Worm (Caenorhabditis elegans) whole organism, young adult: ENCODE results near the gene lro-1.

Source experiments
- B0019.2 ChIP-seq: fragments of 200-800 bp; sonication (Bioruptor generic); conservative IDR thresholded peaks from 2 replicates; pipeline ENCODE4 v1.3.6; 2022; ENCODE audit warnings: missing genetic modification reagents, missing genetic modification characterization, missing compliant biosample characterization
- B0261.1 ChIP-seq: sonication (generic microtip); optimal IDR thresholded peaks from 2 replicates; lab custom pipeline; 2016; ENCODE audit warnings: mild to moderate bottlenecking, missing genetic modification characterization, moderate library complexity, missing compliant biosample characterization
- B0336.3 ChIP-seq: fragments of 200-800 bp; sonication (Bioruptor generic); IDR thresholded peaks from 2 replicates; pipeline ENCODE4 v1.3.6; 2022; ENCODE audit warnings: missing genetic modification characterization, missing compliant biosample characterization
- F22D6.2 ChIP-seq: sonication (generic microtip); optimal IDR thresholded peaks from 2 replicates; lab custom pipeline; 2016; ENCODE audit warnings: mild to moderate bottlenecking, missing genetic modification characterization, missing compliant biosample characterization
- F39B2.1 ChIP-seq: fragments of 200-800 bp; sonication (Bioruptor generic); IDR thresholded peaks from 2 replicates; pipeline ENCODE4 v1.3.6; 2022; ENCODE audit warnings: missing genetic modification reagents, missing genetic modification characterization, missing compliant biosample characterization
- Y67H2A.10 ChIP-seq: fragments of 200-800 bp; sonication (Bioruptor generic); conservative IDR thresholded peaks from 2 replicates; pipeline ENCODE4 v1.3.6; 2022; ENCODE audit warnings: missing genetic modification reagents, missing genetic modification characterization, missing compliant biosample characterization
- Y95B8A.8 ChIP-seq: fragments of 200-800 bp; sonication (Bioruptor generic); IDR thresholded peaks from 2 replicates; pipeline ENCODE4 v1.3.6; 2022; ENCODE audit warnings: missing genetic modification reagents, missing genetic modification characterization, missing compliant biosample characterization
- ZK185.1 ChIP-seq: sonication (generic microtip); optimal IDR thresholded peaks from 2 replicates; lab custom pipeline; 2016; ENCODE audit warnings: mild to moderate bottlenecking, missing genetic modification characterization, missing compliant biosample characterization; ENCODE audit not compliant: poor library complexity, severe bottlenecking
- aptf-3 ChIP-seq: fragments of 200-800 bp; sonication (Bioruptor generic); IDR thresholded peaks from 2 replicates; pipeline ENCODE4 v1.3.6; 2022; ENCODE audit warnings: missing genetic modification characterization, missing compliant biosample characterization
- attf-5 ChIP-seq: fragments of 200-800 bp; sonication (Bioruptor generic); optimal IDR thresholded peaks from 2 replicates; lab custom pipeline; 2018; ENCODE audit warnings: mild to moderate bottlenecking, missing genetic modification characterization, missing compliant biosample characterization
- bed-1 ChIP-seq: fragments of 200-800 bp; sonication (Bioruptor generic); IDR thresholded peaks from 2 replicates; pipeline ENCODE4 v1.3.6; 2022; ENCODE audit warnings: missing genetic modification reagents, missing genetic modification characterization, missing compliant biosample characterization
- ceh-27 ChIP-seq: fragments of 200-800 bp; sonication (Bioruptor generic); optimal IDR thresholded peaks from 2 replicates; lab custom pipeline; 2018; ENCODE audit warnings: mild to moderate bottlenecking, missing genetic modification characterization, moderate library complexity, missing compliant biosample characterization
- ceh-79 ChIP-seq: sonication (generic microtip); optimal IDR thresholded peaks from 2 replicates; lab custom pipeline; 2017; ENCODE audit warnings: mild to moderate bottlenecking, missing genetic modification characterization, missing compliant biosample characterization
- die-1 ChIP-seq: sonication (generic microtip); optimal IDR thresholded peaks from 2 replicates; lab custom pipeline; 2016; ENCODE audit warnings: missing genotype, mild to moderate bottlenecking, missing genetic modification characterization, missing compliant biosample characterization
- dox-1 ChIP-seq: fragments of 200-800 bp; sonication (Bioruptor generic); IDR thresholded peaks from 2 replicates; pipeline ENCODE4 v1.3.6; 2022; ENCODE audit warnings: missing genetic modification reagents, missing genetic modification characterization, missing compliant biosample characterization
- efl-1 ChIP-seq: fragments of 150-350 bp; optimal IDR thresholded peaks from 2 replicates; lab custom pipeline; 2014; ENCODE audit warnings: missing biosample characterization, missing genetic modification reagents, missing genetic modification characterization
- ekl-4 ChIP-seq: fragments of 200-800 bp; sonication (Bioruptor generic); IDR thresholded peaks from 2 replicates; pipeline ENCODE4 v1.3.6; 2022; ENCODE audit warnings: missing genetic modification reagents, missing genetic modification characterization, missing compliant biosample characterization
- ets-4 ChIP-seq: fragments of 200-800 bp; sonication (Bioruptor generic); optimal IDR thresholded peaks from 2 replicates; lab custom pipeline; 2018; ENCODE audit warnings: mild to moderate bottlenecking, missing genetic modification characterization, missing compliant biosample characterization
- gei-17 ChIP-seq: fragments of 200-800 bp; sonication (Bioruptor generic); optimal IDR thresholded peaks from 2 replicates; lab custom pipeline; 2018; ENCODE audit warnings: mild to moderate bottlenecking, missing genetic modification characterization, missing compliant biosample characterization
- hlh-12 ChIP-seq: sonication (generic microtip); optimal IDR thresholded peaks from 2 replicates; lab custom pipeline; 2016; ENCODE audit warnings: missing genetic modification characterization, missing compliant biosample characterization
- hmg-1.2 ChIP-seq: fragments of 200-800 bp; sonication (Bioruptor generic); IDR thresholded peaks from 2 replicates; pipeline ENCODE4 v1.3.6; 2022; ENCODE audit warnings: missing genetic modification reagents, missing genetic modification characterization, missing compliant biosample characterization
- hmg-20 ChIP-seq: fragments of 200-800 bp; sonication (Bioruptor generic); IDR thresholded peaks from 2 replicates; pipeline ENCODE4 v1.3.6; 2022; ENCODE audit warnings: missing genetic modification reagents, missing genetic modification characterization, missing compliant biosample characterization
- let-526 ChIP-seq: fragments of 200-800 bp; sonication (Bioruptor generic); IDR thresholded peaks from 2 replicates; pipeline ENCODE4 v1.3.6; 2022; ENCODE audit warnings: missing genetic modification reagents, missing genetic modification characterization, missing compliant biosample characterization
- let-607 ChIP-seq, 2 experiments: fragments of 200-800 bp in 1 of 2; sonication (Bioruptor generic) in 1 of 2; sonication (generic microtip) in 1 of 2; optimal IDR thresholded peaks; 2 replicates each; lab custom pipeline; 2016 to 2018; ENCODE audit warnings: mild to moderate bottlenecking in 2 of 2, missing compliant biosample characterization in 2 of 2, missing genetic modification characterization in 2 of 2, moderate library complexity in 2 of 2, missing genotype in 1 of 2
- lin-40 ChIP-seq: sonication (generic microtip); optimal IDR thresholded peaks from 2 replicates; lab custom pipeline; 2016; ENCODE audit warnings: missing genetic modification characterization, mild to moderate bottlenecking, missing compliant biosample characterization, missing genotype, missing genetic modification reagents
- madf-10 ChIP-seq: sonication (generic microtip); optimal IDR thresholded peaks from 2 replicates; lab custom pipeline; 2016; ENCODE audit warnings: mild to moderate bottlenecking, missing genetic modification characterization, missing compliant biosample characterization
- madf-3 ChIP-seq: fragments of 200-800 bp; sonication (Bioruptor generic); IDR thresholded peaks from 2 replicates; pipeline ENCODE4 v1.3.6; 2022; ENCODE audit warnings: missing genetic modification reagents, missing genetic modification characterization, missing compliant biosample characterization
- madf-6 ChIP-seq: fragments of 200-800 bp; sonication (Bioruptor generic); IDR thresholded peaks from 2 replicates; pipeline ENCODE4 v1.3.6; 2022; ENCODE audit warnings: missing genetic modification reagents, missing genetic modification characterization, missing compliant biosample characterization
- mcd-1 ChIP-seq: fragments of 200-800 bp; sonication (Bioruptor generic); IDR thresholded peaks from 2 replicates; pipeline ENCODE4 v1.3.6; 2022; ENCODE audit warnings: missing genetic modification reagents, missing genetic modification characterization, missing compliant biosample characterization
- mel-28 ChIP-seq: sonication (generic microtip); optimal IDR thresholded peaks from 2 replicates; lab custom pipeline; 2016; ENCODE audit warnings: borderline replicate concordance, mild to moderate bottlenecking, missing genetic modification characterization, missing compliant biosample characterization
- nfya-2 ChIP-seq: fragments of 200-800 bp; sonication (Bioruptor generic); IDR thresholded peaks from 2 replicates; pipeline ENCODE4 v1.3.6; 2022; ENCODE audit warnings: missing genetic modification reagents, missing genetic modification characterization, missing compliant biosample characterization
- nhr-179 ChIP-seq: sonication (generic microtip); optimal IDR thresholded peaks from 2 replicates; lab custom pipeline; 2016; ENCODE audit warnings: mild to moderate bottlenecking, missing genetic modification characterization, missing compliant biosample characterization
- pha-4 ChIP-seq: fragments of 150-350 bp; sonication (generic microtip); optimal IDR thresholded peaks from 2 replicates; lab custom pipeline; 2014; ENCODE audit warnings: missing biosample characterization, missing genetic modification reagents, missing genetic modification characterization
- rcor-1 ChIP-seq: fragments of 200-800 bp; sonication (Bioruptor generic); IDR thresholded peaks from 2 replicates; pipeline ENCODE4 v1.3.6; 2022; ENCODE audit warnings: missing genetic modification reagents, missing genetic modification characterization, missing compliant biosample characterization
- repo-1 ChIP-seq: sonication (generic microtip); optimal IDR thresholded peaks from 2 replicates; lab custom pipeline; 2017; ENCODE audit warnings: mild to moderate bottlenecking, missing genetic modification characterization, missing compliant biosample characterization
- sdz-38 ChIP-seq: sonication (generic microtip); optimal IDR thresholded peaks from 2 replicates; lab custom pipeline; 2016; ENCODE audit warnings: missing genotype, missing genetic modification characterization, missing compliant biosample characterization
- sea-2 ChIP-seq: fragments of 200-800 bp; sonication (Bioruptor generic); IDR thresholded peaks from 2 replicates; pipeline ENCODE4 v1.3.6; 2022; ENCODE audit warnings: missing genetic modification characterization, missing compliant biosample characterization
- snpc-1.3 ChIP-seq: sonication (generic microtip); optimal IDR thresholded peaks from 2 replicates; lab custom pipeline; 2017; ENCODE audit warnings: missing genetic modification characterization, mild to moderate bottlenecking, missing compliant biosample characterization, antibody characterized with exemption, moderate library complexity, missing genotype, missing genetic modification reagents; ENCODE audit not compliant: insufficient read depth
- snpc-3.4 ChIP-seq: sonication (generic microtip); optimal IDR thresholded peaks from 2 replicates; lab custom pipeline; 2017; ENCODE audit warnings: missing genetic modification characterization, mild to moderate bottlenecking, missing compliant biosample characterization, antibody characterized with exemption, moderate library complexity, missing genotype, missing genetic modification reagents
- snpc-4 ChIP-seq, 5 experiments: fragments of 150-350 bp in 1 of 5; sonication (generic microtip) in 4 of 5; optimal IDR thresholded peaks; 2 replicates each; lab custom pipeline; 2014 to 2018; ENCODE audit warnings: missing genetic modification characterization in 5 of 5, missing biosample characterization in 3 of 5, antibody characterized with exemption in 2 of 5, mild to moderate bottlenecking in 2 of 5, missing compliant biosample characterization in 2 of 5, missing genotype in 2 of 5, moderate library complexity in 2 of 5, missing genetic modification reagents in 1 of 5
- sptf-2 ChIP-seq: fragments of 200-800 bp; sonication (Bioruptor generic); optimal IDR thresholded peaks from 2 replicates; lab custom pipeline; 2018; ENCODE audit warnings: mild to moderate bottlenecking, missing genetic modification characterization, missing compliant biosample characterization
- tbp1 ChIP-seq: fragments of 200-800 bp; sonication (Bioruptor generic); optimal IDR thresholded peaks from 2 replicates; lab custom pipeline; 2018; ENCODE audit warnings: mild to moderate bottlenecking, missing genetic modification characterization, missing compliant biosample characterization
- tlf-1 ChIP-seq: fragments of 200-800 bp; sonication (Bioruptor generic); optimal IDR thresholded peaks from 2 replicates; lab custom pipeline; 2018; ENCODE audit warnings: mild to moderate bottlenecking, missing genetic modification characterization, missing compliant biosample characterization
- zim-3 ChIP-seq: sonication (generic microtip); optimal IDR thresholded peaks from 2 replicates; lab custom pipeline; 2017; ENCODE audit warnings: mild to moderate bottlenecking, missing genetic modification characterization, moderate library complexity, missing compliant biosample characterization
- ztf-18 ChIP-seq: sonication (generic microtip); optimal IDR thresholded peaks from 2 replicates; lab custom pipeline; 2016; ENCODE audit warnings: missing genotype, mild to moderate bottlenecking, missing genetic modification characterization, missing compliant biosample characterization
- ztf-25 ChIP-seq: fragments of 200-800 bp; sonication (Bioruptor generic); IDR thresholded peaks from 2 replicates; pipeline ENCODE4 v1.3.6; 2022; ENCODE audit warnings: missing genetic modification reagents, missing genetic modification characterization, missing compliant biosample characterization
- ztf-3 ChIP-seq: fragments of 200-800 bp; sonication (Bioruptor generic); optimal IDR thresholded peaks from 2 replicates; lab custom pipeline; 2018; ENCODE audit warnings: mild to moderate bottlenecking, missing genetic modification characterization, missing compliant biosample characterization
- ztf-6 ChIP-seq: fragments of 200-800 bp; sonication (Bioruptor generic); IDR thresholded peaks from 2 replicates; pipeline ENCODE4 v1.3.6; 2022; ENCODE audit warnings: missing genetic modification reagents, missing genetic modification characterization, missing compliant biosample characterization

The lro-1 gene

DNA sequence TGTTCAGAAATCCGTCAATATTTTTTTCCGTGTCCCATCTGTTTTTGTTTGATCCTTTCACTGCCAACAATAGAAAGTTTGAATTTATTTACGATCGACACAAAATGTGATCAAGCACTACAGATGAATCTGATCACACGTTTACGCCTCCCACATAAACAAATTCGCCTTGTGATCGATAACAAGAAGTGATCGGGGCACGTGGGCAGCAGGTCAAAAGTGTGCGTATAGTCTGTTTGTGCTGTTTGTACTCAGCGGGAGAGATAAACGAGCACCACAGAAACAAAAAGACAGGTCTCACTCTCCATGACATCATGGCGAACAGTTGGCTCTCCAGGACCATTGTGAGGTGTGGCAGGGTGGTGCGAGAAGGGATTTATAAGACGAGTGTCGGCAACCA, 16.3 kb upstream of the lro-1 start (continued):
- TF ChIP-seq attf-5 (GFP tag; lab: Kevin White, UChicago) (peak; percentile 34), Y95B8A.8 (0 out of 2 replicates have a peak, but pooled peaks have one; percentile 59), ceh-27 (GFP tag; lab: Kevin White, UChicago) (peak; percentile 5), repo-1 (tag; lab: Kevin White, UChicago) (peak; percentile 62), madf-6 (peak; percentile 38), ztf-3 (GFP tag; lab: Kevin White, UChicago) (peak; percentile 19), mel-28 (tag; lab: Kevin White, UChicago) (no peak), B0019.2 (GFP tag; lab: Robert Waterston, UW) (no peak), tlf-1 (peak; percentile 82), die-1 (tag; lab: Kevin White, UChicago) (no peak), ztf-6 (GFP tag; lab: Robert Waterston, UW) (no peak), Y67H2A.10 (no peak), ceh-79 (tag; lab: Kevin White, UChicago) (no peak), B0261.1 (tag; lab: Kevin White, UChicago) (no peak), ZK185.1 (tag; lab: Kevin White, UChicago) (no peak), bed-1 (GFP tag; lab: Robert Waterston, UW) (no peak), sdz-38 (tag; lab: Kevin White, UChicago) (no peak), tbp1 (peak; percentile 61), lin-40 (tag; lab: Kevin White, UChicago) (peak; percentile 74), mcd-1 (peak; percentile 47; the same call in 1 of the 2 replicates), ekl-4 (GFP tag; lab: Robert Waterston, UW) (no peak), ztf-25 (no peak), B0336.3 (GFP tag; lab: Robert Waterston, UW) (peak; percentile 91), let-607 (tag; optimal IDR thresholded peaks at IDR 0.05; lab: Kevin White, UChicago) (peak; percentile 50 to 70), efl-1 (GFP tag; lab: Kevin White, UChicago) (no peak), hmg-20 (no peak), zim-3 (tag; lab: Kevin White, UChicago) (no peak), madf-3 (no peak), pha-4 (tag; lab: Kevin White, UChicago) (peak; percentile 64), madf-10 (tag; lab: Kevin White, UChicago) (no peak), sptf-2 (no peak), nfya-2 (GFP tag; lab: Robert Waterston, UW) (no peak), snpc-4 (GFP tag; optimal IDR thresholded peaks at IDR 0.05; lab: Kevin White, UChicago) (no peak), snpc-4 (tag; optimal IDR thresholded peaks at IDR 0.05; lab: Kevin White, UChicago) (peak in 3 of 4 experiments; percentile 16 to 36 (median 36)), dox-1 (peak; percentile 78), hmg-1.2 (GFP tag; lab: Robert Waterston, UW) (no peak), sea-2 (GFP tag; lab: Robert Waterston, UW) (peak; percentile 51; the same call in 1 of the 2 replicates), aptf-3 (no peak), let-526 (peak; percentile 77; the same call in 1 of the 2 replicates), snpc-3.4 (tag; lab: Kevin White, UChicago) (no peak), hlh-12 (tag; lab: Kevin White, UChicago) (no peak), F22D6.2 (tag; lab: Kevin White, UChicago) (peak; percentile 76), ets-4 (peak; percentile 46), gei-17 (GFP tag; lab: Kevin White, UChicago) (no peak), rcor-1 (GFP tag; lab: Robert Waterston, UW) (no peak), F39B2.1 (GFP tag; lab: Robert Waterston, UW) (no peak), ztf-18 (tag; lab: Kevin White, UChicago) (no peak), snpc-1.3 (tag; lab: Kevin White, UChicago) (no peak), nhr-179 (no peak)
